Fruit fly (Drosophila melanogaster) whole organism, embryonic: ENCODE measurements around the gene CG18748.

ENCODE experiments used
- ATbp ChIP-seq: fragments of 200-800 bp; sonication (Bioruptor generic); optimal IDR thresholded peaks from 2 replicates; lab custom pipeline; 2017; ENCODE audit warnings: missing biosample characterization, mild to moderate bottlenecking, missing genetic modification characterization, missing genetic modification reagents
- Asciz ChIP-seq: fragments of 200-800 bp; sonication (Bioruptor generic); optimal IDR thresholded peaks from 2 replicates; lab custom pipeline; 2017; ENCODE audit warnings: missing biosample characterization, mild to moderate bottlenecking, missing genetic modification characterization, missing genetic modification reagents
- Atf-2 ChIP-seq: fragments of 200-800 bp; sonication (Bioruptor generic); optimal IDR thresholded peaks from 2 replicates; lab custom pipeline; 2016; ENCODE audit warnings: missing biosample characterization, missing genetic modification characterization
- Awh ChIP-seq: fragments of 200-800 bp; sonication (Bioruptor generic); IDR thresholded peaks from 2 replicates; pipeline ENCODE4, ENCODE4 v1.3.6; 2022; ENCODE audit warnings: missing biosample characterization, missing genetic modification characterization
- Bgb ChIP-seq: fragments of 200-800 bp; sonication (Bioruptor generic); IDR thresholded peaks from 2 replicates; pipeline ENCODE4 v1.3.6; 2022; ENCODE audit warnings: missing biosample characterization, missing genetic modification characterization; ENCODE audit not compliant: partially characterized antibody
- CG11398 ChIP-seq: fragments of 200-800 bp; sonication (Bioruptor generic); optimal IDR thresholded peaks from 2 replicates; lab custom pipeline; 2016; ENCODE audit warnings: missing biosample characterization, missing genetic modification characterization
- CG12071 ChIP-seq: fragments of 200-800 bp; sonication (Bioruptor generic); optimal IDR thresholded peaks from 3 replicates; lab custom pipeline; 2018; ENCODE audit warnings: missing biosample characterization, mild to moderate bottlenecking, missing genetic modification characterization
- CG13123 ChIP-seq: fragments of 200-800 bp; sonication (Bioruptor generic); optimal IDR thresholded peaks from 2 replicates; lab custom pipeline; 2016; ENCODE audit warnings: missing biosample characterization, missing genetic modification characterization
- CG13287 ChIP-seq: fragments of 200-800 bp; sonication (Bioruptor generic); IDR thresholded peaks from 2 replicates; pipeline ENCODE4 v1.3.6; 2022; ENCODE audit warnings: missing biosample characterization, missing genetic modification characterization; ENCODE audit not compliant: partially characterized antibody
- CG13894 ChIP-seq: fragments of 200-800 bp; sonication (Bioruptor generic); optimal IDR thresholded peaks from 3 replicates; lab custom pipeline; 2018; ENCODE audit warnings: missing biosample characterization, mild to moderate bottlenecking, missing genetic modification characterization, moderate library complexity
- CG14441 ChIP-seq: fragments of 200-800 bp; sonication (Bioruptor generic); IDR thresholded peaks from 2 replicates; pipeline ENCODE4 v1.3.6; 2022; ENCODE audit warnings: missing biosample characterization, missing genetic modification characterization
- CG14965 ChIP-seq: fragments of 200-800 bp; sonication (Bioruptor generic); optimal IDR thresholded peaks from 2 replicates; lab custom pipeline; 2016; ENCODE audit warnings: missing biosample characterization, missing genetic modification characterization, borderline replicate concordance
- CG1603 ChIP-seq: fragments of 200-800 bp; sonication (Bioruptor generic); optimal IDR thresholded peaks from 2 replicates; lab custom pipeline; 2019; ENCODE audit warnings: missing biosample characterization, mild to moderate bottlenecking, missing genetic modification characterization, moderate library complexity
- CG2199 ChIP-seq: fragments of 200-800 bp; sonication (Bioruptor generic); IDR thresholded peaks from 3 replicates; pipeline ENCODE4 v1.3.6; 2022; ENCODE audit warnings: missing biosample characterization, missing genetic modification characterization
- CG32532 ChIP-seq: fragments of 200-800 bp; sonication (Bioruptor generic); IDR thresholded peaks from 2 replicates; pipeline ENCODE4 v1.3.6; 2022; ENCODE audit warnings: missing biosample characterization, missing genetic modification characterization
- CG4617 ChIP-seq: fragments of 200-800 bp; sonication (Bioruptor generic); optimal IDR thresholded peaks from 3 replicates; lab custom pipeline; 2016; ENCODE audit warnings: missing biosample characterization, missing genetic modification characterization, borderline replicate concordance
- CG5180 ChIP-seq: fragments of 200-800 bp; sonication (Bioruptor generic); optimal IDR thresholded peaks from 3 replicates; lab custom pipeline; 2017; ENCODE audit warnings: missing biosample characterization, missing genetic modification characterization, mild to moderate bottlenecking, moderate library complexity, missing genetic modification reagents
- CG7745 ChIP-seq: fragments of 200-800 bp; sonication (Bioruptor generic); optimal IDR thresholded peaks from 2 replicates; lab custom pipeline; 2018; ENCODE audit warnings: missing biosample characterization, mild to moderate bottlenecking, missing genetic modification characterization, moderate library complexity
- CG8290 ChIP-seq, 3 experiments: fragments of 200-800 bp; sonication (Bioruptor generic); optimal IDR thresholded peaks; 2 replicates each; lab custom pipeline; 2016 to 2019; ENCODE audit warnings: missing biosample characterization in 3 of 3, missing genetic modification characterization in 3 of 3, mild to moderate bottlenecking in 2 of 3, moderate library complexity in 1 of 3
- CG9797 ChIP-seq: fragments of 200-800 bp; sonication (Bioruptor generic); optimal IDR thresholded peaks from 3 replicates; lab custom pipeline; 2018; ENCODE audit warnings: missing biosample characterization, mild to moderate bottlenecking, missing genetic modification characterization
- CoRest ChIP-seq: fragments of 200-800 bp; sonication (Bioruptor generic); optimal IDR thresholded peaks from 3 replicates; lab custom pipeline; 2018; ENCODE audit warnings: missing biosample characterization, mild to moderate bottlenecking, missing genetic modification characterization, moderate library complexity
- D19A ChIP-seq: fragments of 200-800 bp; optimal IDR thresholded peaks from 3 replicates; lab custom pipeline; 2019; ENCODE audit warnings: missing biosample characterization, mild to moderate bottlenecking, missing genetic modification characterization, moderate library complexity
- HHEX ChIP-seq: fragments of 200-800 bp; sonication (Bioruptor generic); optimal IDR thresholded peaks from 3 replicates; lab custom pipeline; 2017; ENCODE audit warnings: missing biosample characterization, mild to moderate bottlenecking, missing genetic modification characterization, missing genetic modification reagents
- HLH4C ChIP-seq: fragments of 200-800 bp; sonication (Bioruptor generic); IDR thresholded peaks from 3 replicates; pipeline ENCODE4 v1.3.6; 2022; ENCODE audit warnings: missing biosample characterization, missing genetic modification characterization; ENCODE audit not compliant: partially characterized antibody
- Hr51 ChIP-seq, 2 experiments: fragments of 200-800 bp; sonication (Bioruptor generic); optimal IDR thresholded peaks; 2 replicates in 1 of 2; 3 replicates in 1 of 2; lab custom pipeline; 2016 to 2018; ENCODE audit warnings: missing biosample characterization in 2 of 2, missing genetic modification characterization in 2 of 2, mild to moderate bottlenecking in 1 of 2, moderate library complexity in 1 of 2
- Lhr ChIP-seq: fragments of 200-800 bp; sonication (Bioruptor generic); optimal IDR thresholded peaks from 3 replicates; lab custom pipeline; 2017; ENCODE audit warnings: mild to moderate bottlenecking, missing biosample characterization, missing genetic modification reagents, missing genetic modification characterization
- Med ChIP-seq: fragments of 200-800 bp; sonication (Bioruptor generic); peaks from one replicate; lab custom pipeline; 2016; ENCODE audit warnings: missing biosample characterization, missing genetic modification characterization, mild to moderate bottlenecking, inconsistent platforms, moderate library complexity
- Neu2 ChIP-seq: fragments of 200-800 bp; sonication (Bioruptor generic); optimal IDR thresholded peaks from 3 replicates; lab custom pipeline; 2016; ENCODE audit warnings: missing biosample characterization, missing genetic modification characterization, borderline replicate concordance
- Pdp1 ChIP-seq, 2 experiments: fragments of 200-800 bp; sonication (Bioruptor generic); optimal IDR thresholded peaks; 3 replicates each; lab custom pipeline; 2016; ENCODE audit warnings: missing biosample characterization in 2 of 2, missing genetic modification characterization in 2 of 2, mild to moderate bottlenecking in 1 of 2, moderate library complexity in 1 of 2
- Scr ChIP-seq: fragments of 200-800 bp; sonication (Bioruptor generic); IDR thresholded peaks from 2 replicates; pipeline ENCODE4 v1.3.6; 2022; ENCODE audit warnings: missing biosample characterization, missing genetic modification characterization; ENCODE audit not compliant: partially characterized antibody
- Taf1 ChIP-seq: fragments of 200-800 bp; sonication (Bioruptor generic); IDR thresholded peaks from 2 replicates; pipeline ENCODE4 v1.3.6; 2022; ENCODE audit warnings: missing biosample characterization, missing genetic modification characterization
- bigmax ChIP-seq: fragments of 200-800 bp; sonication (Bioruptor generic); optimal IDR thresholded peaks from 2 replicates; lab custom pipeline; 2018; ENCODE audit warnings: missing biosample characterization, mild to moderate bottlenecking, missing genetic modification characterization
- bowl ChIP-seq: fragments of 200-800 bp; sonication (Bioruptor generic); IDR thresholded peaks from 2 replicates; pipeline ENCODE4 v1.3.6; 2022; ENCODE audit warnings: missing biosample characterization, missing genetic modification characterization
- dm ChIP-seq: fragments of 200-800 bp; sonication (Bioruptor generic); optimal IDR thresholded peaks from 3 replicates; lab custom pipeline; 2016; ENCODE audit warnings: missing biosample characterization, missing genetic modification characterization
- eve ChIP-seq, 2 experiments: fragments of >200 bp; optimal IDR thresholded peaks; 2 replicates each; lab custom pipeline; 2017; ENCODE audit warnings: missing biosample characterization in 2 of 2, missing genetic modification characterization in 2 of 2
- gcm ChIP-seq: fragments of 200-800 bp; sonication (Bioruptor generic); optimal IDR thresholded peaks from 2 replicates; lab custom pipeline; 2019; ENCODE audit warnings: missing biosample characterization, mild to moderate bottlenecking, missing genetic modification characterization, moderate library complexity
- hbn ChIP-seq: fragments of 200-800 bp; sonication (Bioruptor generic); IDR thresholded peaks from 2 replicates; pipeline ENCODE4 v1.3.6; 2022; ENCODE audit warnings: missing biosample characterization, missing genetic modification characterization; ENCODE audit not compliant: partially characterized antibody
- jigr1 ChIP-seq: fragments of 200-800 bp; sonication (Bioruptor generic); IDR thresholded peaks from 3 replicates; pipeline ENCODE4 v1.3.6; 2022; ENCODE audit warnings: missing biosample characterization, missing genetic modification characterization
- jumu ChIP-seq: fragments of 200-800 bp; sonication (Bioruptor generic); optimal IDR thresholded peaks from 3 replicates; lab custom pipeline; 2016; ENCODE audit warnings: missing biosample characterization, missing genetic modification characterization
- ken ChIP-seq: fragments of 200-800 bp; sonication (Bioruptor generic); IDR thresholded peaks from 3 replicates; pipeline ENCODE4 v1.3.6; 2022; ENCODE audit warnings: missing biosample characterization, missing genetic modification characterization
- kni ChIP-seq: fragments of 200-800 bp; sonication (Bioruptor generic); optimal IDR thresholded peaks from 3 replicates; lab custom pipeline; 2017; ENCODE audit warnings: mild to moderate bottlenecking, missing biosample characterization, missing genetic modification reagents, missing genetic modification characterization
- luna ChIP-seq: fragments of 200-800 bp; sonication (Bioruptor generic); optimal IDR thresholded peaks from 2 replicates; lab custom pipeline; 2016; ENCODE audit warnings: missing biosample characterization, missing genetic modification characterization
- odd ChIP-seq: fragments of 200-800 bp; sonication (Bioruptor generic); optimal IDR thresholded peaks from 2 replicates; lab custom pipeline; 2017; ENCODE audit warnings: missing biosample characterization, mild to moderate bottlenecking, missing genetic modification characterization
- pan ChIP-seq, 4 experiments: fragments of >200 bp in 3 of 4; fragments of 200-800 bp in 1 of 4; sonication (Bioruptor generic) in 1 of 4; optimal IDR thresholded peaks in 3 of 4; IDR thresholded peaks in 1 of 4; 2 replicates each; pipeline versions ENCODE4 v1.3.6 to Lab custom; 2017 to 2022; ENCODE audit warnings: missing biosample characterization in 2 of 4, missing genetic modification characterization in 2 of 4, mixed read lengths in 1 of 4
- pnt ChIP-seq: fragments of 200-800 bp; sonication (Bioruptor generic); optimal IDR thresholded peaks from 3 replicates; lab custom pipeline; 2016; ENCODE audit warnings: missing biosample characterization, missing genetic modification characterization
- stc ChIP-seq: fragments of 200-800 bp; sonication (Bioruptor generic); IDR thresholded peaks from 2 replicates; pipeline ENCODE4 v1.3.6; 2022; ENCODE audit warnings: missing biosample characterization, missing genetic modification characterization
- tup ChIP-seq: fragments of 200-800 bp; sonication (Bioruptor generic); optimal IDR thresholded peaks from 2 replicates; lab custom pipeline; 2016; ENCODE audit warnings: missing biosample characterization, mild to moderate bottlenecking, missing genetic modification characterization, moderate library complexity
- zen ChIP-seq: fragments of 200-800 bp; sonication (Bioruptor generic); optimal IDR thresholded peaks from 3 replicates; lab custom pipeline; 2018; ENCODE audit warnings: missing biosample characterization, mild to moderate bottlenecking, missing genetic modification characterization, moderate library complexity

The CG18748 gene

DNA sequence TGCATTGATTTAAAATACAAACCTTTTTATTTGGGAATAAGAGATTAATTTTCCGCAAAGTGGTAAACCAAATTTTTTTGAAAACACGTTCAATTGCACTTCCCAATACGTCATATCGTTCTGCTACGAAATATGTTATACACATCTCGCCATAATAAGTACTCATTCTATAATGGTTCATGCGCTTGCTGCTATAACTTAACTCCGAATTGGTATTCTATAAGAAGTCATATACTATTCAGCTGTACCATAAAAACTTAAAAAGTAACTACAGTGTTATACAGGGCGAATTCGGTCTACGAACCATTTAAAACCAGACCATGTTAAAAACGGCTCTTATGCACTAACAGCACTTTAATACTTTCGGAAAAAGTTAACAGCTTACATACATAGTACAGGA lies 8.1 kb downstream of the CG18748 start (continued):
- TF ChIP-seq CG32532: peak; percentile 48; the same call in 1 of the 2 replicates
- no peak for TF ChIP-seq Taf1 (GFP tag; lab: Robert Waterston, UW)
- TF ChIP-seq CG13123: no peak
- peak; percentile 57 for TF ChIP-seq ATbp (GFP tag; lab: Kevin White, UChicago)
- TF ChIP-seq eve (GFP tag; optimal IDR thresholded peaks at IDR 0.05; lab: Kevin White, UChicago): peak in 1 of 2 experiments; percentile 55
- 0 out of 2 replicates have a peak, but pooled peaks have one; percentile 21 for TF ChIP-seq CG14441 (GFP tag; lab: Robert Waterston, UW)
- TF ChIP-seq CG7745 (tag; lab: Kevin White, UChicago): no peak
- no peak for TF ChIP-seq CG11398 (GFP tag; lab: Kevin White, UChicago)
- TF ChIP-seq kni (GFP tag; lab: Kevin White, UChicago): no peak
- no peak for TF ChIP-seq jumu (GFP tag; lab: Kevin White, UChicago)
- no peak for TF ChIP-seq CG9797
- TF ChIP-seq bigmax (GFP tag; lab: Kevin White, UChicago): no peak
- TF ChIP-seq Neu2: no peak
- TF ChIP-seq zen: no peak
- peak; percentile 57 for TF ChIP-seq Asciz (GFP tag; lab: Kevin White, UChicago)
- no peak for TF ChIP-seq CG5180 (GFP tag; lab: Kevin White, UChicago)
- peak; percentile 39 for TF ChIP-seq Lhr
- no peak for TF ChIP-seq CoRest (tag; lab: Kevin White, UChicago)
- no peak for TF ChIP-seq ken (GFP tag; lab: Robert Waterston, UW)
- 0 out of 2 replicates have a peak, but pooled peaks have one; percentile 35 for TF ChIP-seq stc (GFP tag; lab: Robert Waterston, UW)
- TF ChIP-seq Atf-2 (GFP tag; lab: Kevin White, UChicago): no peak
- TF ChIP-seq gcm (GFP tag; lab: Kevin White, UChicago): no peak
- no peak for TF ChIP-seq dm (GFP tag; lab: Kevin White, UChicago)
- no peak for TF ChIP-seq D19A
- no peak for TF ChIP-seq CG13894 (tag; lab: Kevin White, UChicago)
- peak; percentile 85 for TF ChIP-seq CG1603 (tag; lab: Kevin White, UChicago)
- no peak for TF ChIP-seq Bgb (GFP tag; lab: Robert Waterston, UW)
- TF ChIP-seq pan (optimal IDR thresholded peaks at IDR 0.05; lab: Kevin White, UChicago): no peak
- no peak for TF ChIP-seq pan (GFP tag; optimal IDR thresholded peaks at IDR 0.05 in 1 of 2, IDR thresholded peaks at IDR 0.05 in 1 of 2)
- no peak for TF ChIP-seq Med (GFP tag; lab: Kevin White, UChicago)
- TF ChIP-seq CG12071 (GFP tag; lab: Kevin White, UChicago): peak; percentile 60
- TF ChIP-seq pnt: no peak
- TF ChIP-seq CG4617: no peak
- TF ChIP-seq HHEX (GFP tag; lab: Kevin White, UChicago): no peak
- TF ChIP-seq HLH4C (GFP tag; lab: Robert Waterston, UW): no peak
- 0 out of 3 replicates have a peak, but pooled peaks have one; percentile 24 for TF ChIP-seq CG2199 (GFP tag; lab: Robert Waterston, UW)
- TF ChIP-seq CG8290 (GFP tag; optimal IDR thresholded peaks at IDR 0.05; lab: Kevin White, UChicago): no peak
- peak in 1 of 2 experiments; percentile 18 for TF ChIP-seq CG8290 (tag; optimal IDR thresholded peaks at IDR 0.05; lab: Kevin White, UChicago)
- no peak for TF ChIP-seq jigr1 (GFP tag; lab: Robert Waterston, UW)
- peak; percentile 49; the same call in 1 of the 2 replicates for TF ChIP-seq Awh (GFP tag; lab: Robert Waterston, UW)
- TF ChIP-seq Pdp1 (GFP tag; optimal IDR thresholded peaks at IDR 0.05; lab: Kevin White, UChicago): no peak
- no peak for TF ChIP-seq luna
- TF ChIP-seq odd: no peak
- TF ChIP-seq bowl: no peak
- TF ChIP-seq CG13287 (GFP tag; lab: Robert Waterston, UW): no peak
- TF ChIP-seq hbn (GFP tag; lab: Robert Waterston, UW): no peak
- no peak for TF ChIP-seq tup
- TF ChIP-seq Scr (GFP tag; lab: Robert Waterston, UW): no peak
- peak in 1 of 2 experiments; percentile 38 for TF ChIP-seq Hr51 (GFP tag; optimal IDR thresholded peaks at IDR 0.05; lab: Kevin White, UChicago)
- no peak for TF ChIP-seq CG14965 (GFP tag; lab: Kevin White, UChicago)
